Fruit fly (Drosophila melanogaster) whole organism, adult: Measurements from ENCODE around the gene CG4074.

Source experiments
- CG14711 ChIP-seq: fragments of 200-800 bp; sonication (Bioruptor generic); optimal IDR thresholded peaks from 2 replicates; lab custom pipeline; 2018; ENCODE audit warnings: missing biosample characterization, mild to moderate bottlenecking, missing genetic modification characterization, moderate library complexity
- CG1620 ChIP-seq: fragments of 200-800 bp; sonication (Bioruptor generic); optimal IDR thresholded peaks from 2 replicates; lab custom pipeline; 2016; ENCODE audit warnings: missing biosample characterization, missing genetic modification characterization
- CG7045 ChIP-seq: fragments of 200-800 bp; sonication (Bioruptor generic); optimal IDR thresholded peaks from 2 replicates; lab custom pipeline; 2017; ENCODE audit warnings: missing biosample characterization, mild to moderate bottlenecking, missing genetic modification characterization
- CG7101 ChIP-seq: fragments of 200-800 bp; sonication (Bioruptor generic); optimal IDR thresholded peaks from 2 replicates; lab custom pipeline; 2018; ENCODE audit warnings: missing biosample characterization, mild to moderate bottlenecking, missing genetic modification characterization, moderate library complexity
- Clk ChIP-seq: fragments of 200-800 bp; sonication (Bioruptor generic); optimal IDR thresholded peaks from 2 replicates; lab custom pipeline; 2017; ENCODE audit warnings: missing biosample characterization, missing genetic modification characterization
- Crg-1 ChIP-seq: fragments of 200-800 bp; sonication (Bioruptor generic); optimal IDR thresholded peaks from 2 replicates; lab custom pipeline; 2016; ENCODE audit warnings: missing biosample characterization, missing genetic modification characterization
- Hr96 ChIP-seq: fragments of 200-800 bp; sonication (Bioruptor generic); optimal IDR thresholded peaks from 2 replicates; lab custom pipeline; 2016; ENCODE audit warnings: missing biosample characterization, missing genetic modification characterization
- cic ChIP-seq: fragments of 200-800 bp; sonication (Bioruptor generic); optimal IDR thresholded peaks from 2 replicates; lab custom pipeline; 2017; ENCODE audit warnings: missing biosample characterization, mild to moderate bottlenecking, missing genetic modification characterization, moderate library complexity
- cnc ChIP-seq, 2 experiments: fragments of >200 bp; optimal IDR thresholded peaks; 2 replicates each; lab custom pipeline; 2017
- kay ChIP-seq: fragments of 200-800 bp; sonication (Bioruptor generic); peaks from one replicate; lab custom pipeline; 2016; ENCODE audit warnings: missing biosample characterization, missing genetic modification characterization, borderline replicate concordance
- ovo ChIP-seq: fragments of 200-800 bp; sonication (Bioruptor generic); optimal IDR thresholded peaks from 2 replicates; lab custom pipeline; 2016; ENCODE audit warnings: missing biosample characterization, missing genetic modification characterization
- pad ChIP-seq: fragments of 200-800 bp; sonication (Bioruptor generic); optimal IDR thresholded peaks from 3 replicates; lab custom pipeline; 2017; ENCODE audit warnings: missing biosample characterization, missing genetic modification characterization, mild to moderate bottlenecking, moderate library complexity, missing genetic modification reagents
- toe ChIP-seq: fragments of 200-800 bp; sonication (Bioruptor generic); optimal IDR thresholded peaks from 2 replicates; lab custom pipeline; 2016; ENCODE audit warnings: missing biosample characterization, missing genetic modification characterization

DNA sequence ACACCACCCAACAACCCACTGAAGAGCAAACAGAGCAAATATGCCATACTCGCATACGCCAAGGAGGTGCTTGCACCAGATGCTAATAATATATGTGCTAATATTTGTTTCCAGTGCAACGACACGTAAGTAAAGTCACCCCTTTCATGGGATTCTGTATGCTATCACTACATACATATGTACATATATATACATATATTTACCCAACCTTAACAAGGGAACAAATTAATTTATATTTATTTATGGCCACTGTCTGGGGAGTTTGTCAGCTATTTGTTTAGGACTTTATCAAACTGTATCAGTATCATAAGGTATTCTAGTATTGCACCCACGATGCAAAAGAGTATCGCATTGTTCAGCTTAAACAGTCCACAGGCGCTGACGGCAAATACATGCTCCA is 32.0 kb downstream of the CG4074 start:
- TF ChIP-seq Crg-1 (GFP tag; lab: Kevin White, UChicago) (no peak), Hr96 (no peak), CG1620 (GFP tag; lab: Kevin White, UChicago) (no peak), CG14711 (tag; lab: Kevin White, UChicago) (no peak), kay (GFP tag; lab: Kevin White, UChicago) (no peak), CG7045 (GFP tag; lab: Kevin White, UChicago) (no peak), ovo (no peak), CG7101 (tag; lab: Kevin White, UChicago) (no peak), cic (GFP tag; lab: Kevin White, UChicago) (no peak), Clk (no peak), toe (GFP tag; lab: Kevin White, UChicago) (no peak), pad (GFP tag; lab: Kevin White, UChicago) (no peak), cnc (optimal IDR thresholded peaks at IDR 0.05; lab: Kevin White, UChicago) (no peak)
